Fruit fly (Drosophila melanogaster) whole organism, prepupa: ENCODE data around the gene CG14545.

ENCODE experiments used
- Blimp-1 ChIP-seq: fragments of 200-800 bp; sonication (Bioruptor generic); optimal IDR thresholded peaks from 3 replicates; lab custom pipeline; 2017; ENCODE audit warnings: missing biosample characterization, missing genetic modification characterization, mild to moderate bottlenecking, moderate library complexity, missing genetic modification reagents
- CG10631 ChIP-seq: fragments of 200-800 bp; sonication (Bioruptor generic); optimal IDR thresholded peaks from 2 replicates; lab custom pipeline; 2016; ENCODE audit warnings: missing biosample characterization, missing genetic modification characterization
- CG10669 ChIP-seq: fragments of 200-800 bp; sonication (Bioruptor generic); optimal IDR thresholded peaks from 3 replicates; lab custom pipeline; 2018; ENCODE audit warnings: missing biosample characterization, mild to moderate bottlenecking, missing genetic modification characterization, moderate library complexity
- CG11902 ChIP-seq: fragments of 200-800 bp; sonication (Bioruptor generic); optimal IDR thresholded peaks from 3 replicates; lab custom pipeline; 2016; ENCODE audit warnings: missing biosample characterization, missing genetic modification characterization
- CG15336 ChIP-seq: fragments of 200-800 bp; sonication (Bioruptor generic); IDR thresholded peaks from 2 replicates; pipeline ENCODE4 v1.3.6; 2022; ENCODE audit warnings: missing biosample characterization, missing genetic modification characterization
- CG16779 ChIP-seq: fragments of 200-800 bp; sonication (Bioruptor generic); optimal IDR thresholded peaks from 3 replicates; lab custom pipeline; 2017; ENCODE audit warnings: missing biosample characterization, mild to moderate bottlenecking, missing genetic modification characterization
- CG31627 ChIP-seq: fragments of 200-800 bp; sonication (Bioruptor generic); optimal IDR thresholded peaks from 3 replicates; lab custom pipeline; 2016; ENCODE audit warnings: missing biosample characterization, missing genetic modification characterization
- CG34406 ChIP-seq: fragments of 200-800 bp; sonication (Bioruptor generic); optimal IDR thresholded peaks from 3 replicates; lab custom pipeline; 2016; ENCODE audit warnings: missing biosample characterization, missing genetic modification characterization
- CG4318 ChIP-seq: fragments of 200-800 bp; sonication (Bioruptor generic); optimal IDR thresholded peaks from 3 replicates; lab custom pipeline; 2017; ENCODE audit warnings: missing biosample characterization, mild to moderate bottlenecking, missing genetic modification characterization
- CG6163 ChIP-seq: fragments of 200-800 bp; sonication (Bioruptor generic); IDR thresholded peaks from 3 replicates; pipeline ENCODE4 v1.3.6; 2022; ENCODE audit warnings: missing biosample characterization, missing genetic modification characterization
- CG6276 ChIP-seq: fragments of 200-800 bp; sonication (Bioruptor generic); optimal IDR thresholded peaks from 2 replicates; lab custom pipeline; 2017; ENCODE audit warnings: missing biosample characterization, mild to moderate bottlenecking, missing genetic modification characterization
- CG6792 ChIP-seq: fragments of 200-800 bp; sonication (Bioruptor generic); optimal IDR thresholded peaks from 3 replicates; lab custom pipeline; 2016; ENCODE audit warnings: missing biosample characterization, missing genetic modification characterization
- CG6808 ChIP-seq: fragments of 200-800 bp; sonication (Bioruptor generic); optimal IDR thresholded peaks from 3 replicates; lab custom pipeline; 2017; ENCODE audit warnings: missing biosample characterization, missing genetic modification characterization, mild to moderate bottlenecking, moderate library complexity, missing genetic modification reagents
- CG7368 ChIP-seq: fragments of 200-800 bp; sonication (Bioruptor generic); optimal IDR thresholded peaks from 3 replicates; lab custom pipeline; 2016; ENCODE audit warnings: missing biosample characterization, missing genetic modification characterization
- CG8319 ChIP-seq: fragments of 200-800 bp; sonication (Bioruptor generic); optimal IDR thresholded peaks from 3 replicates; lab custom pipeline; 2016; ENCODE audit warnings: missing biosample characterization, missing genetic modification characterization
- CG8632 ChIP-seq: fragments of 200-800 bp; sonication (Bioruptor generic); optimal IDR thresholded peaks from 3 replicates; lab custom pipeline; 2016; ENCODE audit warnings: missing biosample characterization, missing genetic modification characterization
- Eip75B ChIP-seq: fragments of 200-800 bp; sonication (Bioruptor generic); optimal IDR thresholded peaks from 3 replicates; lab custom pipeline; 2016; ENCODE audit warnings: missing biosample characterization, missing genetic modification characterization
- Eip93F ChIP-seq: fragments of 200-800 bp; sonication (Bioruptor generic); optimal IDR thresholded peaks from 2 replicates; lab custom pipeline; 2016; ENCODE audit warnings: missing biosample characterization, mild to moderate bottlenecking, missing genetic modification characterization
- Ets21C ChIP-seq: fragments of 200-800 bp; sonication (Bioruptor generic); optimal IDR thresholded peaks from 3 replicates; lab custom pipeline; 2016; ENCODE audit warnings: missing biosample characterization, missing genetic modification characterization
- Ets96B ChIP-seq: fragments of 200-800 bp; optimal IDR thresholded peaks from 2 replicates; lab custom pipeline; 2019; ENCODE audit warnings: missing biosample characterization, mild to moderate bottlenecking, missing genetic modification characterization, moderate library complexity
- Gug ChIP-seq: fragments of 200-800 bp; sonication (Bioruptor generic); IDR thresholded peaks from 2 replicates; pipeline ENCODE4 v1.3.6; 2022; ENCODE audit warnings: missing biosample characterization, missing genetic modification characterization
- Hr38 ChIP-seq: sonication (Bioruptor generic); optimal IDR thresholded peaks from 2 replicates; lab custom pipeline; 2016; ENCODE audit warnings: missing biosample characterization, missing genetic modification characterization
- Hr39 ChIP-seq: fragments of 200-800 bp; sonication (Bioruptor generic); optimal IDR thresholded peaks from 2 replicates; lab custom pipeline; 2016; ENCODE audit warnings: missing biosample characterization, missing genetic modification characterization
- Lpt ChIP-seq: fragments of 200-800 bp; sonication (Bioruptor generic); optimal IDR thresholded peaks from 3 replicates; lab custom pipeline; 2016; ENCODE audit warnings: missing biosample characterization, missing genetic modification characterization
- Met ChIP-seq: fragments of 200-800 bp; sonication (Bioruptor generic); optimal IDR thresholded peaks from 3 replicates; lab custom pipeline; 2016; ENCODE audit warnings: missing biosample characterization, missing genetic modification characterization
- Smox ChIP-seq: fragments of 200-800 bp; sonication (Bioruptor generic); optimal IDR thresholded peaks from 3 replicates; lab custom pipeline; 2016; ENCODE audit warnings: missing biosample characterization, missing genetic modification characterization
- Sox102F ChIP-seq: fragments of 200-800 bp; sonication (Bioruptor generic); optimal IDR thresholded peaks from 2 replicates; lab custom pipeline; 2016; ENCODE audit warnings: missing biosample characterization, mild to moderate bottlenecking, missing genetic modification characterization
- Sox14 ChIP-seq: fragments of 200-800 bp; sonication (Bioruptor generic); optimal IDR thresholded peaks from 3 replicates; lab custom pipeline; 2016; ENCODE audit warnings: missing biosample characterization, missing genetic modification characterization
- Sox15 ChIP-seq: fragments of 200-800 bp; sonication (Bioruptor generic); optimal IDR thresholded peaks from 3 replicates; lab custom pipeline; 2016; ENCODE audit warnings: missing biosample characterization, missing genetic modification characterization
- achi ChIP-seq: fragments of 200-800 bp; sonication (Bioruptor generic); optimal IDR thresholded peaks from 3 replicates; lab custom pipeline; 2016; ENCODE audit warnings: missing biosample characterization, missing genetic modification characterization
- acj6 ChIP-seq: fragments of 200-800 bp; sonication (Bioruptor generic); optimal IDR thresholded peaks from 3 replicates; lab custom pipeline; 2016; ENCODE audit warnings: missing biosample characterization, missing genetic modification characterization
- dac ChIP-seq: fragments of 200-800 bp; sonication (Bioruptor generic); optimal IDR thresholded peaks from 2 replicates; lab custom pipeline; 2017; ENCODE audit warnings: missing biosample characterization, mild to moderate bottlenecking, missing genetic modification characterization
- dsx ChIP-seq: fragments of 200-800 bp; optimal IDR thresholded peaks from 3 replicates; lab custom pipeline; 2019; ENCODE audit warnings: missing biosample characterization, mild to moderate bottlenecking, missing genetic modification characterization, moderate library complexity; ENCODE audit not compliant: poor library complexity, severe bottlenecking
- eg ChIP-seq: fragments of 200-800 bp; sonication (Bioruptor generic); IDR thresholded peaks from 3 replicates; pipeline ENCODE4 v1.3.6; 2022; ENCODE audit warnings: missing biosample characterization, missing genetic modification characterization
- esn ChIP-seq: fragments of 200-800 bp; sonication (Bioruptor generic); optimal IDR thresholded peaks from 2 replicates; lab custom pipeline; 2016; ENCODE audit warnings: missing biosample characterization, mild to moderate bottlenecking, missing genetic modification characterization, moderate library complexity
- fd59A ChIP-seq: fragments of 200-800 bp; sonication (Bioruptor generic); optimal IDR thresholded peaks from 2 replicates; lab custom pipeline; 2017; ENCODE audit warnings: missing biosample characterization, mild to moderate bottlenecking, missing genetic modification characterization, missing genetic modification reagents
- fd85E ChIP-seq: fragments of 200-800 bp; sonication (Bioruptor generic); optimal IDR thresholded peaks from 3 replicates; lab custom pipeline; 2016; ENCODE audit warnings: missing biosample characterization, missing genetic modification characterization
- fkh ChIP-seq: fragments of 200-800 bp; sonication (Bioruptor generic); optimal IDR thresholded peaks from 3 replicates; lab custom pipeline; 2017; ENCODE audit warnings: missing biosample characterization, mild to moderate bottlenecking, missing genetic modification characterization, moderate library complexity
- lz ChIP-seq: fragments of 200-800 bp; sonication (Bioruptor generic); optimal IDR thresholded peaks from 3 replicates; lab custom pipeline; 2016; ENCODE audit warnings: missing biosample characterization, missing genetic modification characterization
- net ChIP-seq: fragments of 200-800 bp; sonication (Bioruptor generic); optimal IDR thresholded peaks from 3 replicates; lab custom pipeline; 2016; ENCODE audit warnings: missing biosample characterization, missing genetic modification characterization
- salr ChIP-seq, 2 experiments: fragments of 200-800 bp; sonication (Bioruptor generic); optimal IDR thresholded peaks; 3 replicates each; lab custom pipeline; 2016 to 2018; ENCODE audit warnings: missing biosample characterization in 2 of 2, missing genetic modification characterization in 2 of 2, mild to moderate bottlenecking in 1 of 2
- spab ChIP-seq: fragments of 200-800 bp; sonication (Bioruptor generic); optimal IDR thresholded peaks from 2 replicates; lab custom pipeline; 2017; ENCODE audit warnings: missing biosample characterization, mild to moderate bottlenecking, missing genetic modification characterization, missing genetic modification reagents
- ss ChIP-seq, 2 experiments: fragments of 200-800 bp; sonication (Bioruptor generic); optimal IDR thresholded peaks; 2 replicates in 1 of 2; 3 replicates in 1 of 2; lab custom pipeline; 2017 to 2018; ENCODE audit warnings: mild to moderate bottlenecking in 2 of 2, missing biosample characterization in 2 of 2, missing genetic modification characterization in 2 of 2, moderate library complexity in 1 of 2
- svp ChIP-seq: fragments of 200-800 bp; sonication (Bioruptor generic); peaks from one replicate; lab custom pipeline; 2016; ENCODE audit warnings: missing biosample characterization, missing genetic modification characterization
- vri ChIP-seq: fragments of 200-800 bp; sonication (Bioruptor generic); optimal IDR thresholded peaks from 3 replicates; lab custom pipeline; 2016; ENCODE audit warnings: missing biosample characterization, mild to moderate bottlenecking, missing genetic modification characterization

The CG14545 gene

dm6 chr3R:25888307-25889075, 37.4 kb upstream of the CG14545 start, which contains the start of gene Lnk (continued):
- no peak for TF ChIP-seq CG6792 (GFP tag; lab: Kevin White, UChicago)
- TF ChIP-seq Blimp-1 = no peak
- no peak for TF ChIP-seq CG8319 (GFP tag; lab: Kevin White, UChicago)
- TF ChIP-seq Sox14 = peak; percentile 9
- TF ChIP-seq Smox (GFP tag; lab: Kevin White, UChicago) = no peak
- TF ChIP-seq CG6163 = no peak
- TF ChIP-seq CG10631 (GFP tag; lab: Kevin White, UChicago) = no peak
- no peak for TF ChIP-seq lz
- TF ChIP-seq CG16779 (tag; lab: Kevin White, UChicago) = peak; percentile 51
- TF ChIP-seq Eip75B (GFP tag; lab: Kevin White, UChicago) = no peak
- TF ChIP-seq CG8632 (GFP tag; lab: Kevin White, UChicago) = no peak
- TF ChIP-seq Met = no peak
- TF ChIP-seq esn = peak; percentile 11
- no peak for TF ChIP-seq fd85E (GFP tag; lab: Kevin White, UChicago)
- no peak for TF ChIP-seq dac (GFP tag; lab: Kevin White, UChicago)
- TF ChIP-seq Gug (GFP tag; lab: Robert Waterston, UW) = no peak
- no peak for TF ChIP-seq CG7368 (GFP tag; lab: Kevin White, UChicago)
- TF ChIP-seq Hr39 (GFP tag; lab: Kevin White, UChicago) = no peak
- no peak for TF ChIP-seq acj6 (GFP tag; lab: Kevin White, UChicago)
- peak; percentile 16 for TF ChIP-seq spab (GFP tag; lab: Kevin White, UChicago)
- no peak for TF ChIP-seq Ets21C (GFP tag; lab: Kevin White, UChicago)
- TF ChIP-seq CG4318 (GFP tag; lab: Kevin White, UChicago) = no peak

dm6 chr3R:25885136-25885535, 34.0 kb upstream of the CG14545 start:
- TF ChIP-seq lz = no peak
- peak; percentile 81 for TF ChIP-seq vri (GFP tag; lab: Kevin White, UChicago)
- no peak for TF ChIP-seq Lpt
- no peak for TF ChIP-seq CG31627 (GFP tag; lab: Kevin White, UChicago)
- no peak for TF ChIP-seq CG8632 (GFP tag; lab: Kevin White, UChicago)
- TF ChIP-seq Smox (GFP tag; lab: Kevin White, UChicago) = no peak
- TF ChIP-seq acj6 (GFP tag; lab: Kevin White, UChicago) = no peak
- no peak for TF ChIP-seq CG10669
- no peak for TF ChIP-seq CG7368 (GFP tag; lab: Kevin White, UChicago)
- TF ChIP-seq eg (GFP tag; lab: Robert Waterston, UW) = no peak
- peak; percentile 55 for TF ChIP-seq fkh (GFP tag; lab: Kevin White, UChicago)
- no peak for TF ChIP-seq Hr38
- TF ChIP-seq Sox15 (GFP tag; lab: Kevin White, UChicago) = no peak

- TF ChIP-seq CG6276 (GFP tag; lab: Kevin White, UChicago) (peak; percentile 66), Gug (GFP tag; lab: Robert Waterston, UW) (peak; percentile 46; the same call in 1 of the 2 replicates), CG10631 (GFP tag; lab: Kevin White, UChicago) (no peak), CG34406 (GFP tag; lab: Kevin White, UChicago) (no peak), dsx (GFP tag; lab: Kevin White, UChicago) (no peak), fkh (GFP tag; lab: Kevin White, UChicago) (no peak), Met (peak; percentile 55), Ets21C (GFP tag; lab: Kevin White, UChicago) (no peak), Ets96B (tag; lab: Kevin White, UChicago) (peak; percentile 31), CG15336 (GFP tag; lab: Robert Waterston, UW) (peak; percentile 82), Lpt (no peak), esn (peak; percentile 55), CG11902 (GFP tag; lab: Kevin White, UChicago) (no peak), salr (GFP tag; optimal IDR thresholded peaks at IDR 0.05; lab: Kevin White, UChicago) (peak in 1 of 2 experiments; percentile 64), Blimp-1 (no peak), Eip75B (GFP tag; lab: Kevin White, UChicago) (peak; percentile 11), Eip93F (no peak), CG7368 (GFP tag; lab: Kevin White, UChicago) (no peak), fd85E (GFP tag; lab: Kevin White, UChicago) (no peak), Sox102F (GFP tag; lab: Kevin White, UChicago) (no peak), CG6808 (GFP tag; lab: Kevin White, UChicago) (no peak), svp (GFP tag; lab: Kevin White, UChicago) (peak; percentile 71), eg (GFP tag; lab: Robert Waterston, UW) (peak; percentile 77), fd59A (GFP tag; lab: Kevin White, UChicago) (no peak), ss (GFP tag; optimal IDR thresholded peaks at IDR 0.05; lab: Kevin White, UChicago) (no peak), net (GFP tag; lab: Kevin White, UChicago) (peak; percentile 56), CG8319 (GFP tag; lab: Kevin White, UChicago) (no peak), achi (GFP tag; lab: Kevin White, UChicago) (peak; percentile 54)
Observed at dm6 chr3R:25884301-25884700, 33.2 kb upstream of the CG14545 start.
